Worm (Caenorhabditis elegans) whole organism, L2 larva: ENCODE measurements around the gene sam-10.

ENCODE experiments used
- C34F6.9 ChIP-seq: fragments of 150-350 bp; optimal IDR thresholded peaks from 2 replicates; lab custom pipeline; 2014; ENCODE audit warnings: missing biosample characterization, missing genetic modification characterization
- ZK546.5 ChIP-seq: sonication (generic microtip); optimal IDR thresholded peaks from 2 replicates; lab custom pipeline; 2017; ENCODE audit warnings: missing biosample characterization, missing genetic modification characterization
- elt-1 ChIP-seq: fragments of 150-350 bp; optimal IDR thresholded peaks from 2 replicates; lab custom pipeline; 2014; ENCODE audit warnings: missing biosample characterization, missing genetic modification characterization
- lsy-2 ChIP-seq, 2 experiments: fragments of 150-350 bp in 1 of 2; sonication (generic microtip) in 1 of 2; optimal IDR thresholded peaks; 2 replicates each; lab custom pipeline; 2014 to 2017; ENCODE audit warnings: missing biosample characterization in 2 of 2, missing genetic modification characterization in 2 of 2
- nhr-77 ChIP-seq: fragments of 150-350 bp; optimal IDR thresholded peaks from 2 replicates; lab custom pipeline; 2014; ENCODE audit warnings: missing biosample characterization, missing genetic modification characterization
- unc-55 ChIP-seq: fragments of 150-350 bp; sonication (generic microtip); optimal IDR thresholded peaks from 3 replicates; lab custom pipeline; 2014; ENCODE audit warnings: missing biosample characterization, missing genetic modification reagents, missing genetic modification characterization
- unc-62 ChIP-seq: fragments of 150-350 bp; optimal IDR thresholded peaks from 2 replicates; lab custom pipeline; 2014; ENCODE audit warnings: missing biosample characterization, missing genetic modification reagents, missing genetic modification characterization

DNA sequence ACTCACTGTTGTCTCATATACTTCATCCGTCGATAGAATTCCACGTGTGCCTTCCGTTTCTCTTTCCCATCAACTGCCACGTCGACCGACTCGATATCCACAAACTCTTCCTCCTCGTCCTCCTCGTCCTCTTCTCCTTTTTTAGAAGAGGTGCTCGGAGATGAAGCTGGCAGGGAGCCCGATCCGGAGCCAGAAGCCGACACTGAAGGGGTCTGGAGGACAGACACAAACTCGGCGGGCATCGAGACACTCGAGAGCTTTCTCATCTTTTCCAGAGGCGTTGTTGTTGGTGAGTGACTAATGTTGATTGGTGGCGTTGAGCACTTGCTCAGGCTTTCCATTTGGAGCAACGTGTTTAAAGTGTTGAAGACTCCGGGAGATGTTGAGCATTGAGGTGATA, 47.8 kb downstream of the sam-10 start:
- TF ChIP-seq elt-1 (no peak), ZK546.5 (tag; lab: Kevin White, UChicago) (no peak), C34F6.9 (tag; lab: Kevin White, UChicago) (no peak), unc-62 (GFP tag; lab: Kevin White, UChicago) (no peak), unc-55 (no peak), nhr-77 (tag; lab: Kevin White, UChicago) (no peak), lsy-2 (tag; optimal IDR thresholded peaks at IDR 0.05; lab: Kevin White, UChicago) (no peak)
